Fruit fly (Drosophila melanogaster) whole organism, embryonic: ENCODE data around the gene RhoGDI.

Experiments used
- B-H2 ChIP-seq: fragments of 200-800 bp; sonication (Bioruptor generic); optimal IDR thresholded peaks from 2 replicates; lab custom pipeline; 2018; ENCODE audit warnings: missing biosample characterization, mild to moderate bottlenecking, missing genetic modification characterization
- Blimp-1 ChIP-seq: fragments of 200-800 bp; sonication (Bioruptor generic); optimal IDR thresholded peaks from 3 replicates; lab custom pipeline; 2018; ENCODE audit warnings: missing biosample characterization, missing genetic modification characterization, mild to moderate bottlenecking, moderate library complexity, missing genetic modification reagents
- BtbVII ChIP-seq: fragments of 200-800 bp; sonication (Bioruptor generic); optimal IDR thresholded peaks from 3 replicates; lab custom pipeline; 2017; ENCODE audit warnings: missing biosample characterization, mild to moderate bottlenecking, missing genetic modification characterization
- CG11504 ChIP-seq: fragments of 200-800 bp; sonication (Bioruptor generic); optimal IDR thresholded peaks from 3 replicates; lab custom pipeline; 2019; ENCODE audit warnings: missing biosample characterization, mild to moderate bottlenecking, missing genetic modification characterization, moderate library complexity
- CG11560 ChIP-seq: fragments of 200-800 bp; sonication (Bioruptor generic); IDR thresholded peaks from 3 replicates; pipeline ENCODE4 v1.3.6; 2022; ENCODE audit warnings: missing biosample characterization, missing genetic modification characterization
- CG1233 ChIP-seq: fragments of 200-800 bp; sonication (Bioruptor generic); optimal IDR thresholded peaks from 4 replicates; lab custom pipeline; 2018; ENCODE audit warnings: missing biosample characterization, mild to moderate bottlenecking, missing genetic modification characterization
- CG13775 ChIP-seq: fragments of 200-800 bp; sonication (Bioruptor generic); optimal IDR thresholded peaks from 3 replicates; lab custom pipeline; 2017; ENCODE audit warnings: missing biosample characterization, mild to moderate bottlenecking, missing genetic modification characterization
- CG17361 ChIP-seq: fragments of 200-800 bp; sonication (Bioruptor generic); IDR thresholded peaks from 3 replicates; pipeline ENCODE4 v1.3.6; 2022; ENCODE audit warnings: missing biosample characterization, missing genetic modification characterization
- CG2889 ChIP-seq: fragments of 200-800 bp; sonication (Bioruptor generic); IDR thresholded peaks from 3 replicates; pipeline ENCODE4 v1.3.6; 2022; ENCODE audit warnings: missing biosample characterization, missing genetic modification characterization
- CG6175 ChIP-seq: fragments of 200-800 bp; sonication (Bioruptor generic); IDR thresholded peaks from 3 replicates; pipeline ENCODE4 v1.3.6; 2022; ENCODE audit warnings: missing biosample characterization, missing genetic modification characterization
- CG6272 ChIP-seq: fragments of 200-800 bp; sonication (Bioruptor generic); IDR thresholded peaks from 2 replicates; pipeline ENCODE4 v1.3.6; 2022; ENCODE audit warnings: missing biosample characterization, missing genetic modification characterization
- CG6683 ChIP-seq: fragments of 200-800 bp; sonication (Bioruptor generic); optimal IDR thresholded peaks from 2 replicates; lab custom pipeline; 2017; ENCODE audit warnings: missing biosample characterization, mild to moderate bottlenecking, missing genetic modification characterization, missing genetic modification reagents
- CG7357 ChIP-seq: fragments of 200-800 bp; sonication (Bioruptor generic); IDR thresholded peaks from 3 replicates; pipeline ENCODE4 v1.3.6; 2022; ENCODE audit warnings: missing biosample characterization, missing genetic modification characterization
- CG8388 ChIP-seq: fragments of 200-800 bp; sonication (Bioruptor generic); optimal IDR thresholded peaks from 2 replicates; lab custom pipeline; 2019; ENCODE audit warnings: missing biosample characterization, mild to moderate bottlenecking, missing genetic modification characterization, moderate library complexity
- D ChIP-seq, 2 experiments: fragments of 200-800 bp in 1 of 2; fragments of >200 bp in 1 of 2; sonication (Bioruptor generic) in 1 of 2; optimal IDR thresholded peaks; 2 replicates in 1 of 2; 3 replicates in 1 of 2; lab custom pipeline; 2017; ENCODE audit warnings: mild to moderate bottlenecking in 1 of 2, missing biosample characterization in 1 of 2, missing genetic modification characterization in 1 of 2, missing genetic modification reagents in 1 of 2
- Dek ChIP-seq: fragments of 200-800 bp; sonication (Bioruptor generic); optimal IDR thresholded peaks from 3 replicates; lab custom pipeline; 2019; ENCODE audit warnings: missing biosample characterization, mild to moderate bottlenecking, missing genetic modification characterization, moderate library complexity
- Dll ChIP-seq: fragments of 200-800 bp; sonication (Bioruptor generic); IDR thresholded peaks from 4 replicates; pipeline ENCODE4 v1.3.6; 2022; ENCODE audit warnings: missing biosample characterization, missing genetic modification characterization; ENCODE audit not compliant: partially characterized antibody
- Fer2 ChIP-seq: fragments of 200-800 bp; sonication (Bioruptor generic); optimal IDR thresholded peaks from 2 replicates; lab custom pipeline; 2018; ENCODE audit warnings: missing biosample characterization, mild to moderate bottlenecking, missing genetic modification characterization, moderate library complexity
- GATAe ChIP-seq: fragments of 200-800 bp; sonication (Bioruptor generic); conservative IDR thresholded peaks from 2 replicates; pipeline ENCODE4 v1.3.6; 2022; ENCODE audit warnings: missing biosample characterization, missing genetic modification characterization
- HmgD ChIP-seq: fragments of 200-800 bp; sonication (Bioruptor generic); optimal IDR thresholded peaks from 3 replicates; lab custom pipeline; 2016; ENCODE audit warnings: missing biosample characterization, missing genetic modification characterization
- Hmr ChIP-seq: fragments of 200-800 bp; sonication (Bioruptor generic); optimal IDR thresholded peaks from 3 replicates; lab custom pipeline; 2017; ENCODE audit warnings: mild to moderate bottlenecking, missing biosample characterization, missing genetic modification reagents, missing genetic modification characterization
- Hr51 ChIP-seq, 2 experiments: fragments of 200-800 bp; sonication (Bioruptor generic); optimal IDR thresholded peaks; 2 replicates in 1 of 2; 3 replicates in 1 of 2; lab custom pipeline; 2016 to 2018; ENCODE audit warnings: missing biosample characterization in 2 of 2, missing genetic modification characterization in 2 of 2, mild to moderate bottlenecking in 1 of 2, moderate library complexity in 1 of 2
- Mrtf ChIP-seq: fragments of 200-800 bp; sonication (Bioruptor generic); IDR thresholded peaks from 3 replicates; pipeline ENCODE4 v1.3.6; 2022; ENCODE audit warnings: missing biosample characterization, missing genetic modification characterization
- Pdp1 ChIP-seq, 2 experiments: fragments of 200-800 bp; sonication (Bioruptor generic); optimal IDR thresholded peaks; 3 replicates each; lab custom pipeline; 2016; ENCODE audit warnings: missing biosample characterization in 2 of 2, missing genetic modification characterization in 2 of 2, mild to moderate bottlenecking in 1 of 2, moderate library complexity in 1 of 2
- Poxn ChIP-seq: fragments of 200-800 bp; sonication (Bioruptor generic); IDR thresholded peaks from 2 replicates; pipeline ENCODE4 v1.3.6; 2022; ENCODE audit warnings: missing biosample characterization, missing genetic modification characterization
- Rfx ChIP-seq: fragments of 200-800 bp; sonication (Bioruptor generic); IDR thresholded peaks from 2 replicates; pipeline ENCODE4 v1.3.6; 2022; ENCODE audit warnings: missing biosample characterization, missing genetic modification characterization
- Side ChIP-seq: fragments of 200-800 bp; sonication (Bioruptor generic); optimal IDR thresholded peaks from 2 replicates; lab custom pipeline; 2016; ENCODE audit warnings: missing biosample characterization, missing genetic modification characterization
- al ChIP-seq: fragments of 200-800 bp; sonication (Bioruptor generic); IDR thresholded peaks from 2 replicates; pipeline ENCODE4 v1.3.6; 2022; ENCODE audit warnings: missing biosample characterization, missing genetic modification characterization
- ara ChIP-seq: fragments of 200-800 bp; sonication (Bioruptor generic); IDR thresholded peaks from 2 replicates; pipeline ENCODE4 v1.3.6; 2022; ENCODE audit warnings: missing biosample characterization, missing genetic modification characterization
- bcd ChIP-seq: fragments of 200-800 bp; sonication (Bioruptor generic); optimal IDR thresholded peaks from 2 replicates; lab custom pipeline; 2017; ENCODE audit warnings: missing biosample characterization, mild to moderate bottlenecking, missing genetic modification characterization
- chn ChIP-seq: fragments of 200-800 bp; sonication (Bioruptor generic); optimal IDR thresholded peaks from 2 replicates; lab custom pipeline; 2016; ENCODE audit warnings: missing biosample characterization, missing genetic modification characterization
- corto ChIP-seq: fragments of 200-800 bp; sonication (Bioruptor generic); optimal IDR thresholded peaks from 2 replicates; lab custom pipeline; 2016; ENCODE audit warnings: missing biosample characterization, mild to moderate bottlenecking, missing genetic modification characterization, moderate library complexity
- dm ChIP-seq: fragments of 200-800 bp; sonication (Bioruptor generic); optimal IDR thresholded peaks from 3 replicates; lab custom pipeline; 2016; ENCODE audit warnings: missing biosample characterization, missing genetic modification characterization
- ftz-f1 ChIP-seq: fragments of 200-800 bp; sonication (Bioruptor generic); optimal IDR thresholded peaks from 2 replicates; lab custom pipeline; 2016; ENCODE audit warnings: missing biosample characterization, missing genetic modification characterization
- knrl ChIP-seq: fragments of 200-800 bp; sonication (Bioruptor generic); IDR thresholded peaks from 3 replicates; pipeline ENCODE4 v1.3.6; 2022; ENCODE audit warnings: missing biosample characterization, missing genetic modification characterization; ENCODE audit not compliant: partially characterized antibody
- lmd ChIP-seq: fragments of 200-800 bp; sonication (Bioruptor generic); IDR thresholded peaks from 2 replicates; pipeline ENCODE4 v1.3.6; 2022; ENCODE audit warnings: missing biosample characterization, missing genetic modification characterization
- mld ChIP-seq: fragments of 200-800 bp; sonication (Bioruptor generic); IDR thresholded peaks from 3 replicates; pipeline ENCODE4 v1.3.6; 2022; ENCODE audit warnings: missing biosample characterization, missing genetic modification characterization; ENCODE audit not compliant: partially characterized antibody
- nau ChIP-seq: fragments of 200-800 bp; sonication (Bioruptor generic); optimal IDR thresholded peaks from 3 replicates; lab custom pipeline; 2017; ENCODE audit warnings: missing biosample characterization, mild to moderate bottlenecking, missing genetic modification characterization, missing genetic modification reagents
- nerfin-1 ChIP-seq: fragments of 200-800 bp; sonication (Bioruptor generic); optimal IDR thresholded peaks from 3 replicates; lab custom pipeline; 2019; ENCODE audit warnings: missing biosample characterization, mild to moderate bottlenecking, missing genetic modification characterization, moderate library complexity
- nerfin-2 ChIP-seq: fragments of 200-800 bp; sonication (Bioruptor generic); IDR thresholded peaks from 2 replicates; pipeline ENCODE4 v1.3.6; 2022; ENCODE audit warnings: missing biosample characterization, missing genetic modification characterization; ENCODE audit not compliant: partially characterized antibody
- pb ChIP-seq: fragments of 200-800 bp; sonication (Bioruptor generic); optimal IDR thresholded peaks from 3 replicates; lab custom pipeline; 2016; ENCODE audit warnings: missing biosample characterization, missing genetic modification characterization
- pzg ChIP-seq: fragments of 200-800 bp; sonication (Bioruptor generic); optimal IDR thresholded peaks from 3 replicates; lab custom pipeline; 2018; ENCODE audit warnings: missing biosample characterization, mild to moderate bottlenecking, missing genetic modification characterization, moderate library complexity
- repo ChIP-seq: fragments of 200-800 bp; sonication (Bioruptor generic); optimal IDR thresholded peaks from 2 replicates; lab custom pipeline; 2016; ENCODE audit warnings: missing biosample characterization, missing genetic modification characterization
- schlank ChIP-seq: fragments of 200-800 bp; sonication (Bioruptor generic); optimal IDR thresholded peaks from 2 replicates; lab custom pipeline; 2018; ENCODE audit warnings: missing biosample characterization, mild to moderate bottlenecking, missing genetic modification characterization
- sna ChIP-seq: fragments of 200-800 bp; sonication (Bioruptor generic); IDR thresholded peaks from 2 replicates; pipeline ENCODE4 v1.3.6; 2022; ENCODE audit warnings: missing biosample characterization, missing genetic modification characterization; ENCODE audit not compliant: partially characterized antibody
- ssp ChIP-seq: fragments of 200-800 bp; sonication (Bioruptor generic); IDR thresholded peaks from 2 replicates; pipeline ENCODE4 v1.3.6; 2022; ENCODE audit warnings: missing biosample characterization, missing genetic modification characterization
- tin ChIP-seq: fragments of 200-800 bp; sonication (Bioruptor generic); optimal IDR thresholded peaks from 3 replicates; lab custom pipeline; 2016; ENCODE audit warnings: missing biosample characterization, missing genetic modification characterization
- yki ChIP-seq: fragments of >200 bp; optimal IDR thresholded peaks from 3 replicates; lab custom pipeline; 2018

RhoGDI gene

dm6 chr3L:19902560-19903399 lies 25.8 kb upstream of the RhoGDI start (continued):
- TF ChIP-seq CG17361 (GFP tag; lab: Robert Waterston, UW) (peak; percentile 72), HmgD (GFP tag; lab: Kevin White, UChicago) (peak; percentile 77), dm (GFP tag; lab: Kevin White, UChicago) (peak; percentile 90), CG1233 (GFP tag; lab: Kevin White, UChicago) (peak; percentile 91), Rfx (peak; percentile 97), CG11560 (tag; lab: Robert Waterston, UW) (no peak; the same call in 2 of the 3 replicates), Poxn (GFP tag; lab: Robert Waterston, UW) (peak; percentile 87), repo (GFP tag; lab: Kevin White, UChicago) (peak; percentile 93), CG13775 (GFP tag; lab: Kevin White, UChicago) (peak; percentile 87), D (optimal IDR thresholded peaks at IDR 0.05; lab: Kevin White, UChicago) (no peak), D (GFP tag; optimal IDR thresholded peaks at IDR 0.05; lab: Kevin White, UChicago) (peak; percentile 52), CG6175 (GFP tag; lab: Robert Waterston, UW) (peak; percentile 94), BtbVII (GFP tag; lab: Kevin White, UChicago) (peak; percentile 85), yki (lab: Kevin White, UChicago) (no peak), corto (GFP tag; lab: Kevin White, UChicago) (peak; percentile 97), CG7357 (GFP tag; lab: Robert Waterston, UW) (peak; percentile 89), CG6272 (peak; percentile 84), Dek (tag; lab: Kevin White, UChicago) (peak; percentile 95), Pdp1 (GFP tag; optimal IDR thresholded peaks at IDR 0.05; lab: Kevin White, UChicago) (peak; percentile 91 to 96), Hr51 (GFP tag; optimal IDR thresholded peaks at IDR 0.05; lab: Kevin White, UChicago) (peak; percentile 96), schlank (peak; percentile 91), al (GFP tag; lab: Robert Waterston, UW) (peak; percentile 87), Fer2 (tag; lab: Kevin White, UChicago) (peak; percentile 69), CG8388 (GFP tag; lab: Kevin White, UChicago) (peak; percentile 91), tin (GFP tag; lab: Kevin White, UChicago) (peak; percentile 91), ara (GFP tag; lab: Robert Waterston, UW) (peak; percentile 89), B-H2 (GFP tag; lab: Kevin White, UChicago) (peak; percentile 50), Blimp-1 (GFP tag; lab: Kevin White, UChicago) (peak; percentile 89), GATAe (peak; percentile 77), sna (GFP tag; lab: Robert Waterston, UW) (0 out of 2 replicates have a peak, but pooled peaks have one; percentile 36), pb (GFP tag; lab: Kevin White, UChicago) (peak; percentile 94), CG2889 (GFP tag; lab: Robert Waterston, UW) (peak; percentile 94), ftz-f1 (GFP tag; lab: Kevin White, UChicago) (peak; percentile 65), chn (peak; percentile 95), lmd (GFP tag; lab: Robert Waterston, UW) (peak; percentile 97), Side (GFP tag; lab: Kevin White, UChicago) (peak; percentile 97), pzg (GFP tag; lab: Kevin White, UChicago) (peak; percentile 22), CG11504 (tag; lab: Kevin White, UChicago) (peak; percentile 87), CG6683 (GFP tag; lab: Kevin White, UChicago) (peak; percentile 58), knrl (no peak), nerfin-2 (GFP tag; lab: Robert Waterston, UW) (no peak), nerfin-1 (tag; lab: Kevin White, UChicago) (peak; percentile 84), nau (peak; percentile 54), Mrtf (GFP tag; lab: Robert Waterston, UW) (peak; percentile 95), mld (no peak), ssp (GFP tag; lab: Robert Waterston, UW) (peak; percentile 76), Hmr (GFP tag; lab: Kevin White, UChicago) (peak; percentile 95), bcd (GFP tag; lab: Kevin White, UChicago) (peak; percentile 95), Dll (GFP tag; lab: Robert Waterston, UW) (no peak)
